Fruit fly (Drosophila melanogaster) whole organism: ENCODE measurements around the gene CG14313.

Experiments used
- CG8478 ChIP-seq: fragments of >200 bp; optimal IDR thresholded peaks from 2 replicates; lab custom pipeline; 2018; ENCODE audit warnings: inconsistent platforms
- Dll ChIP-seq: fragments of >200 bp; optimal IDR thresholded peaks from 2 replicates; lab custom pipeline; 2017
- EcR ChIP-seq, 2 experiments: fragments of >200 bp; optimal IDR thresholded peaks; 2 replicates each; lab custom pipeline; 2017; ENCODE audit warnings: missing biosample characterization in 2 of 2, missing genetic modification characterization in 2 of 2, missing genetic modification reagents in 2 of 2
- pan ChIP-seq: fragments of >200 bp; optimal IDR thresholded peaks from 2 replicates; lab custom pipeline; 2017
- psq ChIP-seq: fragments of >200 bp; optimal IDR thresholded peaks from 2 replicates; lab custom pipeline; 2017
- usp ChIP-seq: fragments of >200 bp; optimal IDR thresholded peaks from 2 replicates; lab custom pipeline; 2017; ENCODE audit warnings: missing biosample characterization, missing genetic modification characterization, mixed read lengths

The CG14313 gene

dm6 chr3R:18215900-18216299 lies 24.1 kb upstream of the CG14313 start, which contains the start of gene CG14314:
TSS of gene CG14314 (plus strand) at chr3R:18216142.
- TF ChIP-seq usp (GFP tag; lab: Kevin White, UChicago), result no peak
- no peak for TF ChIP-seq psq (lab: Kevin White, UChicago)
- no peak for TF ChIP-seq CG8478 (lab: Kevin White, UChicago)
- no peak for TF ChIP-seq Dll (lab: Kevin White, UChicago)
- no peak for TF ChIP-seq pan (lab: Kevin White, UChicago)
- TF ChIP-seq EcR (GFP tag; optimal IDR thresholded peaks at IDR 0.05; lab: Kevin White, UChicago), result no peak

dm6 chr3R:18215300-18215699 lies 23.5 kb upstream of the CG14313 start:
- no peak for TF ChIP-seq Dll (lab: Kevin White, UChicago)
- TF ChIP-seq CG8478 (lab: Kevin White, UChicago), result no peak
- TF ChIP-seq pan (lab: Kevin White, UChicago), result no peak

DNA sequence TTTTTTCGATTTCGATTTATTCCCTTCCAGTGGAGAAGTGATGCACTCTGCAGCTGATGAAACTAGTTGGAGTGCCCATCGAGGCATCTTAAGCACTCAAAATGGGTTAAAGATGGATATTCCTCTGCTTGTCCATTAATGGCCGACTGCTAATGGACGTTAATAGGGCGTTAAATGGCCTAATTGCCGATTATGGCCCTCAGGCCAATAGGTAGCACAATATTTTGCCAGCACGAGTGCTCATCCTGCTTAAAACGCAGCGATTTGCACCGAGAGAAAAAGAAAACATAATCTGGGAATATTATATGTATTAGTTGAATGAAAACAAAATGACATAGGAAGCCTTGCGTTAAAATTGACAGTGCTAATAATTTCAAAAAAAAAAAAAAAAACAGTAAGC lies 16.7 kb upstream of the CG14313 start, which contains the start of gene CG44158:
TSS of gene CG44158 (plus strand) at position 301 of the 400 bp plus-strand sequence.
- TF ChIP-seq psq (lab: Kevin White, UChicago) (no peak), usp (GFP tag; lab: Kevin White, UChicago) (no peak), EcR (GFP tag; optimal IDR thresholded peaks at IDR 0.05; lab: Kevin White, UChicago) (no peak), pan (lab: Kevin White, UChicago) (no peak), CG8478 (lab: Kevin White, UChicago) (no peak), Dll (lab: Kevin White, UChicago) (no peak)

DNA sequence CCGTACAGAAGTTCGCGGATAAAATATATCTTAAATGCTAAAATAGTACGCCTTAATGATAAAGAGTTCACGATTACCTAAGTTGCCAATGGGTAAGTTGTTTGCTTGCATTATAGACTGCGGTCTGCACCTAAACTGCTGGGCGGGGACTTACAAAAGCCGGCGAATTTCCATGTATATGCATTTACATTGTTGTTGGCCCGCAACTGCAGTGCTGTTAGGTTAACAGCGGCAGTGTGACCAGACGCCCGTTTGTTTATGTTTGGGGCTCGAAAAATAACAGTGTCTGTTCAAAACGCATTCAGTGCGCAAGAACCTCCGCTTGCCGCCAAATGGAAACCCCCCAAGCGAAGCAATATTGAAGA lies 8.1 kb upstream of the CG14313 start:
- TF ChIP-seq psq (lab: Kevin White, UChicago) (no peak), Dll (lab: Kevin White, UChicago) (no peak)

DNA sequence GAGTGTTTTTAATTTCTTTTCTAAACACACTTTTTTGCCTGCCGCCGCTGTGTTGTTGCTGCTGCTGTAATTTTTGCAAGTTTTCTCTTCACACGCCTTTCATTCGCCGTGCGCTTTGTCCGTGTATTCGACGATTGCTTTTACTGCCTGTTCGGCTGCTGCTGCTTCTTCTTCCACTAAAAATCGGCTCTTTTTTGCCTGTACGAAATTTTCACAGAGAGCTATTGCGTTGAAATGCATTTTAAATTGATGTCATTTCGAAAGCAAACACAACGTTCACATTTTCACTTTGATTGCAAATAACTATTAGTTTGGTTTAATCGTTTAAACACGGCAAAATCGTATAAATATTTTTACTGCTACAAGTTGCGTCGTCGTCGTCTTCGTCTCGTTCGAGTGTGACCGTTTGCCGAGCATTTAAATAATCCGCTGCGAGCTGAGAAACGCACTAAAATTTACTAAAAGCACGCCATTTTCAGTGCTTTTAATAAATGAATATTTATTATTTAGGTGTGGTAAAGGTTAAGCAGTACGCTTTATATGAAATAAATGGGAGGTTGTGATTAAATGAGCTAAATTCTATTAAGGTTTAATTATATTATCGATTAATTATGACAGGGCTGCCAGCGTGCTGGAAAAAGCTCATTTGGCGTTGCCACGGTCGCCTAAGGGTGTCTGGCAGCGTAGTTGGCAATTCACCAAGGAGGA lies 7.6 kb upstream of the CG14313 start, which contains the start of the genes Ssdp and CG7985:
TSS of gene Ssdp (minus strand) at position 419 of the 708 bp plus-strand sequence.
TSS of gene CG7985 (plus strand) at position 681 of the 708 bp plus-strand sequence.
- TF ChIP-seq psq (lab: Kevin White, UChicago) (peak; percentile 59), CG8478 (lab: Kevin White, UChicago) (no peak)

- TF ChIP-seq Dll (lab: Kevin White, UChicago) (peak; percentile 97), psq (lab: Kevin White, UChicago) (no peak), EcR (GFP tag; optimal IDR thresholded peaks at IDR 0.05; lab: Kevin White, UChicago) (no peak), usp (GFP tag; lab: Kevin White, UChicago) (no peak), CG8478 (lab: Kevin White, UChicago) (no peak)
Measured at dm6 chr3R:18198518-18199118, 6.9 kb upstream of the CG14313 start.

dm6 chr3R:18197802-18198148 lies 6.0 kb upstream of the CG14313 start:
- no peak for TF ChIP-seq pan (lab: Kevin White, UChicago)
- no peak for TF ChIP-seq EcR (GFP tag; optimal IDR thresholded peaks at IDR 0.05; lab: Kevin White, UChicago)
- no peak for TF ChIP-seq psq (lab: Kevin White, UChicago)
- TF ChIP-seq CG8478 (lab: Kevin White, UChicago), result no peak
- no peak for TF ChIP-seq Dll (lab: Kevin White, UChicago)
- TF ChIP-seq usp (GFP tag; lab: Kevin White, UChicago), result no peak

dm6 chr3R:18196991-18197801 lies 5.4 kb upstream of the CG14313 start:
- TF ChIP-seq CG8478 (lab: Kevin White, UChicago) (peak; percentile 51), psq (lab: Kevin White, UChicago) (no peak), Dll (lab: Kevin White, UChicago) (peak; percentile 98)

dm6 chr3R:18196622-18196990 lies 4.8 kb upstream of the CG14313 start:
- TF ChIP-seq usp (GFP tag; lab: Kevin White, UChicago) (no peak), pan (lab: Kevin White, UChicago) (no peak), CG8478 (lab: Kevin White, UChicago) (no peak), Dll (lab: Kevin White, UChicago) (no peak), psq (lab: Kevin White, UChicago) (no peak), EcR (GFP tag; optimal IDR thresholded peaks at IDR 0.05; lab: Kevin White, UChicago) (no peak)

- TF ChIP-seq CG8478 (lab: Kevin White, UChicago) (no peak), usp (GFP tag; lab: Kevin White, UChicago) (no peak), EcR (GFP tag; optimal IDR thresholded peaks at IDR 0.05; lab: Kevin White, UChicago) (no peak), pan (lab: Kevin White, UChicago) (no peak), Dll (lab: Kevin White, UChicago) (no peak), psq (lab: Kevin White, UChicago) (no peak)
Measured at dm6 chr3R:18195295-18195694, 3.5 kb upstream of the CG14313 start.

DNA sequence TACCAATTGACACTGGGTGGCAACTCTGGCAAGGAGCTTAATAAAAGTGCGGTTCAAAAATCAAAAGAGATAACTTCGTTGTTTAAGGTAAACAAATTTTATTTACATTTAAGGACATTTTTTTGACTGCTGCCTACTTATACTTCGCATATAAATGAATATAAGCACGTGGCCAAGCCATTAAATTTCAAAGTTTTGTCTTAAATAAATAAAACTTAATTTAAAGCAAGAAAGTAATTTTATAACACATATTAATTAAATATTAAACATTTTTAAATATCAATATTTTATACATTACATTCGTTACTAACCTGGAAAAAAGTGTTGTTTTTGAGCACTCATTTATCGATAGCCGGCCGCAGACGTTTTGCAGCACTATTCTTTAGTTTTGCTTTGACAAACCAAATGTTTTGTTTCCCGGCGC lies 3.1 kb downstream of the CG14313 start, which contains the start of the genes CG12321 and MED17:
TSS of gene CG12321 (minus strand) at position 6 of the 424 bp plus-strand sequence.
TSS of gene MED17 (plus strand) at position 371 of the 424 bp plus-strand sequence.
- no peak for TF ChIP-seq psq (lab: Kevin White, UChicago)
- TF ChIP-seq Dll (lab: Kevin White, UChicago), result no peak
- no peak for TF ChIP-seq CG8478 (lab: Kevin White, UChicago)
- TF ChIP-seq pan (lab: Kevin White, UChicago), result no peak
- TF ChIP-seq EcR (GFP tag; optimal IDR thresholded peaks at IDR 0.05; lab: Kevin White, UChicago), result no peak
- TF ChIP-seq usp (GFP tag; lab: Kevin White, UChicago), result no peak
